Worm (Caenorhabditis elegans) whole organism, midembryonic: ENCODE measurements around the gene npr-32.

Experiments
- T22C8.4 ChIP-seq: fragments of 200-800 bp; sonication (Bioruptor generic); IDR thresholded peaks from 2 replicates; pipeline ENCODE4 v1.3.6; 2022; ENCODE audit warnings: missing genetic modification characterization, missing compliant biosample characterization
- cog-1 ChIP-seq: sonication (generic microtip); optimal IDR thresholded peaks from 2 replicates; lab custom pipeline; 2016; ENCODE audit warnings: missing genetic modification characterization, missing compliant biosample characterization
- flt-1 ChIP-seq: fragments of 200-800 bp; sonication (Bioruptor generic); IDR thresholded peaks from 2 replicates; pipeline ENCODE4 v1.3.6; 2022; ENCODE audit warnings: missing genetic modification characterization, missing compliant biosample characterization
- klf-2 ChIP-seq: fragments of 200-800 bp; sonication (Bioruptor generic); conservative IDR thresholded peaks from 2 replicates; pipeline ENCODE4 v1.3.6; 2022; ENCODE audit warnings: missing genetic modification reagents, missing genetic modification characterization, missing compliant biosample characterization
- med-1 ChIP-seq: sonication (generic microtip); optimal IDR thresholded peaks from 2 replicates; lab custom pipeline; 2017; ENCODE audit warnings: missing genetic modification characterization, mild to moderate bottlenecking, missing compliant biosample characterization, antibody characterized with exemption, missing genetic modification reagents; ENCODE audit not compliant: insufficient read depth
- ref-1 ChIP-seq: fragments of 200-800 bp; sonication (Bioruptor generic); conservative IDR thresholded peaks from 2 replicates; pipeline ENCODE4 v1.3.6; 2022; ENCODE audit warnings: missing genetic modification reagents, missing genetic modification characterization, missing compliant biosample characterization
- tab-1 ChIP-seq: fragments of 200-800 bp; sonication (Bioruptor generic); IDR thresholded peaks from 2 replicates; pipeline ENCODE4 v1.3.6; 2022; ENCODE audit warnings: missing genetic modification characterization, missing compliant biosample characterization
- ztf-23 ChIP-seq: fragments of 200-800 bp; sonication (Bioruptor generic); IDR thresholded peaks from 2 replicates; pipeline ENCODE4 v1.3.6; 2022; ENCODE audit warnings: missing genetic modification reagents, missing genetic modification characterization, missing compliant biosample characterization
- ztf-29 ChIP-seq: fragments of 200-800 bp; sonication (Bioruptor generic); IDR thresholded peaks from 2 replicates; pipeline ENCODE4 v1.3.6; 2022; ENCODE audit warnings: missing genetic modification reagents, missing genetic modification characterization, missing compliant biosample characterization

The npr-32 gene

ce11 chrIV:17262385-17262784 lies 31.5 kb upstream of the npr-32 start, which contains the start of gene ZK550.6:
TSS of gene ZK550.6 (minus strand) at chrIV:17262485.
- TF ChIP-seq ref-1 (GFP tag; lab: Robert Waterston, UW) (no peak), tab-1 (GFP tag; lab: Robert Waterston, UW) (no peak), ztf-23 (GFP tag; lab: Robert Waterston, UW) (no peak), cog-1 (tag; lab: Kevin White, UChicago) (no peak), ztf-29 (GFP tag; lab: Robert Waterston, UW) (no peak), flt-1 (no peak), med-1 (no peak), klf-2 (no peak), T22C8.4 (GFP tag; lab: Robert Waterston, UW) (no peak)

ce11 chrIV:17259310-17259709 lies 28.5 kb upstream of the npr-32 start, which contains the start of gene phyh-1:
TSS of gene phyh-1 (minus strand) at chrIV:17259410.
- TF ChIP-seq ztf-23 (GFP tag; lab: Robert Waterston, UW) (no peak), tab-1 (GFP tag; lab: Robert Waterston, UW) (no peak), flt-1 (no peak), med-1 (no peak), cog-1 (tag; lab: Kevin White, UChicago) (no peak)

- TF ChIP-seq T22C8.4 (GFP tag; lab: Robert Waterston, UW) (no peak), ztf-23 (GFP tag; lab: Robert Waterston, UW) (no peak), cog-1 (tag; lab: Kevin White, UChicago) (no peak), ztf-29 (GFP tag; lab: Robert Waterston, UW) (no peak), tab-1 (GFP tag; lab: Robert Waterston, UW) (no peak), med-1 (no peak), ref-1 (GFP tag; lab: Robert Waterston, UW) (no peak), klf-2 (no peak), flt-1 (no peak)
Observed at ce11 chrIV:17258824-17259223, 28.0 kb upstream of the npr-32 start.

ce11 chrIV:17255001-17255400 lies 24.1 kb upstream of the npr-32 start, which contains the start of gene gtf-2E1:
TSS of gene gtf-2E1 (plus strand) at chrIV:17255301.
- TF ChIP-seq klf-2 (no peak), ztf-23 (GFP tag; lab: Robert Waterston, UW) (no peak), T22C8.4 (GFP tag; lab: Robert Waterston, UW) (no peak)

- TF ChIP-seq ref-1 (GFP tag; lab: Robert Waterston, UW) (no peak), flt-1 (no peak)
Observed at ce11 chrIV:17253435-17253834, 22.6 kb upstream of the npr-32 start.

ce11 chrIV:17249691-17250181 lies 18.9 kb upstream of the npr-32 start, which contains the start of gene eelo-2:
TSS of gene eelo-2 (plus strand) at chrIV:17250131.
- TF ChIP-seq ztf-29 (GFP tag; lab: Robert Waterston, UW) (peak; percentile 70), ref-1 (GFP tag; lab: Robert Waterston, UW) (no peak), ztf-23 (GFP tag; lab: Robert Waterston, UW) (peak; percentile 84), tab-1 (GFP tag; lab: Robert Waterston, UW) (no peak; the same call in 1 of the 2 replicates), T22C8.4 (GFP tag; lab: Robert Waterston, UW) (no peak), cog-1 (tag; lab: Kevin White, UChicago) (peak; percentile 81), med-1 (no peak), klf-2 (no peak), flt-1 (peak; percentile 86)

- no peak for TF ChIP-seq ztf-29 (GFP tag; lab: Robert Waterston, UW)
- no peak for TF ChIP-seq cog-1 (tag; lab: Kevin White, UChicago)
- TF ChIP-seq klf-2: no peak
Observed at ce11 chrIV:17248538-17248937, 17.7 kb upstream of the npr-32 start.

ce11 chrIV:17247184-17247583 lies 16.3 kb upstream of the npr-32 start:
- TF ChIP-seq cog-1 (tag; lab: Kevin White, UChicago): no peak
- TF ChIP-seq T22C8.4 (GFP tag; lab: Robert Waterston, UW): no peak
- TF ChIP-seq med-1: no peak
- TF ChIP-seq ztf-23 (GFP tag; lab: Robert Waterston, UW): no peak
- no peak for TF ChIP-seq flt-1
- no peak for TF ChIP-seq ref-1 (GFP tag; lab: Robert Waterston, UW)
- no peak for TF ChIP-seq tab-1 (GFP tag; lab: Robert Waterston, UW)
- no peak for TF ChIP-seq klf-2
- no peak for TF ChIP-seq ztf-29 (GFP tag; lab: Robert Waterston, UW)

- TF ChIP-seq T22C8.4 (GFP tag; lab: Robert Waterston, UW): no peak
- no peak for TF ChIP-seq med-1
- no peak for TF ChIP-seq cog-1 (tag; lab: Kevin White, UChicago)
- TF ChIP-seq flt-1: no peak
- TF ChIP-seq tab-1 (GFP tag; lab: Robert Waterston, UW): no peak
- TF ChIP-seq ztf-29 (GFP tag; lab: Robert Waterston, UW): no peak
- no peak for TF ChIP-seq ztf-23 (GFP tag; lab: Robert Waterston, UW)
- no peak for TF ChIP-seq klf-2
- TF ChIP-seq ref-1 (GFP tag; lab: Robert Waterston, UW): no peak
Observed at ce11 chrIV:17245200-17245599, 14.3 kb upstream of the npr-32 start, which contains the start of gene ZK550.2. TSS of gene ZK550.2 (plus strand) at chrIV:17245584.

ce11 chrIV:17238951-17239350 lies 8.1 kb upstream of the npr-32 start:
- TF ChIP-seq ztf-23 (GFP tag; lab: Robert Waterston, UW) (no peak), klf-2 (no peak), ref-1 (GFP tag; lab: Robert Waterston, UW) (no peak), T22C8.4 (GFP tag; lab: Robert Waterston, UW) (no peak), med-1 (no peak), ztf-29 (GFP tag; lab: Robert Waterston, UW) (no peak), tab-1 (GFP tag; lab: Robert Waterston, UW) (no peak), cog-1 (tag; lab: Kevin White, UChicago) (no peak), flt-1 (no peak)
